Fruit fly (Drosophila melanogaster) ovary, adult (tissue): ENCODE data around the gene Sap30.

Source experiments
- CG17801 ChIP-seq: fragments of 200-800 bp; optimal IDR thresholded peaks from 2 replicates; lab custom pipeline; 2019; ENCODE audit warnings: missing biosample characterization, mild to moderate bottlenecking, missing genetic modification characterization, moderate library complexity; ENCODE audit not compliant: partially characterized antibody

The Sap30 gene

DNA sequence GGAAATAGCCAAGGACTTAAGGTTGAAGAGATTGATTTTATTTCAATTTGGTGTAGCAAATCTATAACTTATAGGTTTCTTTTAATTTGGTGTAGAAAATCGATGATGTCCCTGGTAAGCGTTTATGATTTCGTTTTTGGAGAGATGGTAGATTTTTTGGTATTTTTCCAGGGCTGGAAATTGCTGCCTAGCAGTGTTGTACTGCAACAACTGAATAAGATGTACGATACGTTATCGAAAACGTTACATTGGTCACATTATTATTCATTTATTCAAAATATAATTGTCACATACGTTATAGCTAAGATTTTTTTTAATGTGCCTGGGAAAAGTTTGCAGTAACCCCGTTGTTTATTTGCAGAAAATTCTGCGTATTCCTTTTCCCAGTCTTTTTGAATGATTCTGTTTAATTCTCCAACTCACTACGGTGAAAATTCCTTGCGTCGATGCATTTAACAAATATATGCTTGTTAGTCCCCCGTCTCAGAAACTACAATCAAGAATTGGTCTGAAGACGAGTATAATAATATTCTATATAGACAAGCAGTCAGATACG lies at the start of gene Sap30, which contains the start of gene CG9609:
Gene Sap30, plus strand, starts transcription at position 424 of the 556 bp plus-strand sequence.
Gene CG9609, minus strand, starts transcription at position 149 of the 556 bp plus-strand sequence.
- no peak for TF ChIP-seq CG17801

DNA sequence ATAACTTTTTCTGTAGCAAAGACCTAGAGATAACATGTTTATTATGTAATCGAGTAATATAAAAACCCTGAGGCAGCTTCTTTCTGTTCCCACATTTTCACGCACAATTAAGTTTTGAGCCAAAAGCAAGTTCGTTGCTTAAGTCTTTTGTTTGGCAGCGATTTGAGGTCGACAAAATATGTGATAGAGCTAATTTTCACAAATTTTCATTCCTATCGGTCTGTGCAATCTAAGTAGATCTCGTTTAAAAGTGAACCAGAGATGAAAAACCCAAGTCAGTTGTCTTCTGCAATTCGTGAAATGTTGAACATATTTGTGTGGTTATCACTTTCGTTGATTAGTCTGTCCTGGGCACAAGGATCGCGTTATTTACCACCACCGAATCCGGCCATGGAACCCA lies 49.2 kb upstream of the Sap30 start, which contains the start of gene TwdlZ:
Gene TwdlZ, plus strand, starts transcription at position 301 of the 400 bp plus-strand sequence.
- no peak for TF ChIP-seq CG17801

DNA sequence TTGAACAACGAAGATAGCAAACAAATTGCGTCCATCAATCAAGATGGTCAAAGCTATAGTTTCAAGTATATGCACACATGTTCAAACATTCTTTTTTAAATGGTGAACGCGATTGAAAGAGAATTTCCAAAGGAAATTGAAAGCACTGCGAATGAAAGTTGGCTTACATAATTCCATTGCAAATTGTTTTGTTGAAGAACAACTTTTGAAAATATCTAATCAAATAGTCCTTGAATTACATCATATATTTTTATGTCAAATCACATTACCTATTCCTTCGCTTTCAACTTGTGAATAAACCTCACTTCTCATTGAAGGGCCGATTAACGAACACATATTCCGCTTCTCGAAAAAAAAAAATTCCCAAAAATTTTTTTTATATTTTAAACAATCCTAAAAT lies 46.5 kb upstream of the Sap30 start, which contains the start of gene CG32568:
Gene CG32568, plus strand, starts transcription at position 301 of the 400 bp plus-strand sequence.
- TF ChIP-seq CG17801 = no peak

DNA sequence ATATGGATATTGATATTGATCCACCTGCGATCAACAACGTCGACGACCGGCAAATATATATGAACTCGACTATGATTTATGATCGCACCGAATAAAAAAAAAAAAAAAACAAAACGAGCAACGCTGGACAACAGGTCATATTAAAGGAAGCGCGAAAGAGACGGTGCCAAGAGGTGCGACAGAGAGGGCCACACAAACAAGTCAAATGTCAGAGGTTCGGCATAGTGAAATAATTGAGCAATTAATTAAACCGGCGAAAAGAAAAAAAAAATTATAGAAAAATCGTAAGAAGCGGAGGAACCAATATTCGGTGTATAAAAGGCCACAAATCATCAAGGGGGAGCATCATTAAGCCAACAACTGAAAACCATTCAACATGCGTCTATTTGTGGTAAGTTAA lies 44.5 kb upstream of the Sap30 start, which contains the start of gene Twdlalpha:
Gene Twdlalpha, plus strand, starts transcription at position 301 of the 400 bp plus-strand sequence.
- no peak for TF ChIP-seq CG17801

DNA sequence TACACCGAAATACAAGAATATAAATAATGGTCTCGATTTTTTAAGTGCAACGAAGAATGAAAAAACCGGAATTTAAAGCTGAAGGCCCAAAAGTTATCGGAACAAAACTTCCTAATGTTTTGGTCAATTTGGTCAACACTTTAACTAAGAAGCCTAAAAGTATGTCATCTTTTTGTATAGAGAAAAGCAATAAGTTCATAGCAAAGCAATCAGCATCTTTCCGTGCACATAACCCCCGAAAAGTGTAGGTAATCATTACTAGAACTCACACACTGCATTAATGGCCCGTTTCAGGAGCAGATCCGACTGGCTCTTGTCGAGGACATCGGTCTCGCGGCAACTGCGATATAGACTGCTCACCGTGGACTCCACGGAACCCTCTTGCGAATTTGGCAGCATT lies 42.7 kb upstream of the Sap30 start:
- TF ChIP-seq CG17801 = no peak

DNA sequence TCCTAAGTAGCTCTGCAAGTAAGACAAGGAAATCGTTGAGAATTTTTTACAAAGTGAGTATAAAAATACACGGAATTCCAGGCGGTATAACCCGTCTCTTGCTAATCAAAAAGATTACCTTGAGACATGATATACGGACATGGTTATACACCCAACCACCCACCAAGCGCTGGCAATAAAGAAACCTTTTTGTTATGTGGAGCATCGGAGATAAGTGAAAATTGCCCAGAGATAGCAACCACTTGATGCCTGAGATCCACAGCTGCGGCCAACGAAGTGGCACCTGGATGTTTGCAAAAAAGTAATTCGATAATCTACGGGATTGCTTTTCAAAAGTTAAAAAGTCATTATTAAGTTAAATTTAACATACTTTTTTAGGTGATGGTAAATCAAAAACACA lies 41.1 kb upstream of the Sap30 start:
- TF ChIP-seq CG17801 = no peak

DNA sequence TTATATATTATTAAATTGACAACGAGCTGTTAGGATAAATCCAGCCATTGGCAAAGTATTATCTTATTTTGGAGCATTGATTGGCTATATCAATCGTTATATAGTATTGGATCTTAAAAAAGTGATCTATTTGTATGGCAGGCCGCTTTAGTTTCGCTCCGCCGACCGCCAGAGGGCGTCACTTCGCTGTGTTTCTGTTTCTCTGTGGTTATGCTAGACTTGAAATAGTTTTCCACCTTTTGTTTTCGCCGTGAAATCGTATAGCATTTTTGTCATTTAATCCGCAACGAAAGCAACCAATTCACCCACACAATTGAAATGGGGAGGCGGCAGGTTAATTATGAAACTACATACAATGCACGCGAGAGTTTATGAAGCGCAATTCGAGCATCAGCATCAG lies 40.3 kb upstream of the Sap30 start:
- TF ChIP-seq CG17801 = no peak

DNA sequence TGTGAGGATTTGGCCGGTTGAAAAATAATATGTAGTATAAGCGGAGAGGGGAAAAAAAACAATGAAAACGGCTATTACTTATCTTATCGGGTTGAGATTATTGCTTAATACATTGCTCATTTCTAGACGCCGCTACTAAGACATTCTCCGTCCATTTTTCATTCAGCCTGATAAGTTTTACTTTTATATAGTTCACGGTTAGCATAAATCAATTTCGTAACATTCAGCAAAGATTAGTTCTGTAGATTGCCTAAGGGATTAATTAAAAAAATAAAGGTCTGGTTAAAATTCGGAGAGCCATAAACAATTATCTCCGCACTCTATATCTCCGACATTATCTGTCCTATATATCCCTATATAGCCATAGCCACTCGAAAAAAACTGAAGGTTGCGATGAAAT lies 39.6 kb upstream of the Sap30 start:
- TF ChIP-seq CG17801 = peak; percentile 19

DNA sequence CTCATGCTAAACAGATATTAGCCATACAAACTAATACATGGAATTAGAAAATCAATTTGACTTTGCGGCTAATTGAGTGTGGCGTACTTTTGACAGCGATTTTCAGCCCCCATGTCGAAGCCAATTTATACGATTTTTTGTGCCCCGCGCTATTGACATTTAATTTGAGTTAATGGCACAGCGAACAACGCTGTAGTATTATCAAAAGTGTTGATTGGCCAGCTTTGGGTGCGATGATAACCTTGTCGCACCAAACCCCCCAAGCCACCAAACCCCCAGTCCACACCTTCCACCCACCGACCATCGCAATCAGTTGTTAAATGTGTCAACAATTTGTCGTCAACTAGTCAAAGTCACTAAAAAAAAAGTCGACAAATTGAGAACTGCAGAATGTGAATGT lies 37.8 kb upstream of the Sap30 start:
- no peak for TF ChIP-seq CG17801

DNA sequence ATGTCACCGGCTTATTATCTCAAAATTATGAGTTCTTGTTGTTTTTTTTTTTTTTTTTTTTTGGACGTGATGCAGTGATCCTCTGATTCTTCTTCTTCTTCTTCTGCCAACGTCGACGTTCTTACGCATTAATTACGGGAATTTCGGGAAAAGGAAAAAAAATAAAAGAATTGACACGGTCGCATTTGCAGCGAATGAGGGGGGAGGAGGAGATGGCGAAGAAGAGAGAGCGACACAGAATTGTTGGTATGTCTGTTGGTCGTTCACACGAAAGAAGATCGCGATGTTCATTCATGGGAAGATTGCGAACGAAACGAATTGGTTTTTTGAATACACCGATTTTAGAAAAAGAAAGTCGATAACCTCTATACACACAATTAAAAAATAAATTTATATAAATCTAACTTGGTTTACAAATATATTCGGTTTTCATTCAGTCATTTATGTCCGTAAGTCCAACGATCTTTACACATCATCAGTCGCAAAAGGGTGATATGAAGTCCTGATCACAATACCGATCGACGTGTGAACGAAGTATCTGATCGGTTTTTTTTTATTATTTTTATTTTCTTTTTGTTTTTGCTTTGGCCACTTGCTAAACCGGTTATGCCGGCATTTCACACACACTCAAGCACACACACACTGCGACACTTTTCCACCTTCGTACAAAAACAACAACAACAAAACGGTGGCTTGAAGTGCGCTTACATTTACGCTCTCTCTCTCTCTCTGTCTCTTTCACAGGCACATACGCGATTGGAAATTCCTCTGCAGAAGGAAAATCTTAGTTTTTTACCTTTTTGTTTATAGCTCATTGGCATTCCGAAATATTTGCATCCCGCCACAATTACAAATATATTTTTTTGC lies 36.1 kb upstream of the Sap30 start:
- peak; percentile 94 for TF ChIP-seq CG17801

DNA sequence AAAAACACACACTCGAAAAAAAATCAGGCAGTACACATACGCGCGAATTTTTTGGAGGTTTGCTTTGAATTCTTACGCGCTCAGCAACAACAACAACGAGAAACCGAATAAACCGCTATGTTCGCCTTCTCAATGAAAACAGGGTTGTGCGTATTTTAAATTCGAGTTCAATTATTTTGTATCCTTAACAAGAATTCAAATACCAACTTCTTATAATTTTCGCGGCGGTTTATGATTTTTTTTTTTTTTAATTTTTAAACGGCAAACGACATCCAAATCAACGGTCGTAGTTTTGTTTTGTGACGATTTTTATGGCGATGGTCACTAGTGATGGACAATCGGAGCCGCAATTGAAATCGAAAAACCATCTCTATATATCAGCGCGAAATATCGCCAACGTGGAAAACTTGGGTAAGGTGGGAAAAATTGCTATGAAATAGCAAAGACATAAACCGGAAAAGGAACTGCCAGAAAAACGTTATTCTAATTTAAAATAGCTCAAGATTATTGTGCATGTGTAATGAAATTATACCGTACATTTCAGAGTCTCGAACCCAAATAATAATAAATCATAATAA lies 35.4 kb upstream of the Sap30 start, which contains the start of gene goe:
Gene goe, minus strand, starts transcription at position 332 of the 578 bp plus-strand sequence.
- peak; percentile 23 for TF ChIP-seq CG17801

DNA sequence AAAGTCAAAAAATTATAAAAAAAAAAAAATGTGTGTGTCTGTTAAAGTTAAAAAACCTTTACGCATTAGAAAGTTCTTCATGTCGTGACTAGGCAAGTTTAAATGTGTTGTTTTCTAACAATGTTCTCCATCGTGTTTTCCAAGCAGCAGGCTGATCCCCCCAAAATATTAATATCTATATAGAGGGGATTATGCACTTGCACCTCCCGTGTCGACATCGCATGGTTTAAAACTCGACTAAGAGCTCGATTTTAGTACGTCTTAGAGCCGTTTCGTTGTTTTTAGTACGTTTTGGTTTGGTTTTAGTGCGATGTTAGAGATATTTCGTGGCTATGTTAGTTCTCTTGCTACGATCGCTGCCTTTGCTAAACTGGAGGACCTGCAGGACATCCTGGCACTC lies 34.0 kb upstream of the Sap30 start:
- TF ChIP-seq CG17801 = no peak

DNA sequence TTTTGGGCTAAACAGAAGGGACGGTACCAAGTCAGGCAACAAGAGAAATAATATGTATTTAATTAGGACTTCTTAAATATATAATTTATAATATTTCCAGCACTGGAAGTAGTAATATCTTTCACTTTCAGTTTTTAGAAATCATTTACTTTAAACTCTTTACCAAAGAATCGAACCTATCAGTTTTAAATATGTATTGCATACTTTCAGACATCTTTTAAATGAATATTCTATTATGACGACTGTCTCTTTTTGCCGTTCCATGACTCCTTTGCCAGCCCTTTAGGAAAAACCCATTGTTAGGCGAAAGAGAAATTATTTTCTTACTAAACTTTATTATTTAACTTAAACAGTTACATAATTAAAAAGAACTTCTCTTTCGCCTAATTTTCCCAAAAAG lies 29.4 kb upstream of the Sap30 start:
- no peak for TF ChIP-seq CG17801

DNA sequence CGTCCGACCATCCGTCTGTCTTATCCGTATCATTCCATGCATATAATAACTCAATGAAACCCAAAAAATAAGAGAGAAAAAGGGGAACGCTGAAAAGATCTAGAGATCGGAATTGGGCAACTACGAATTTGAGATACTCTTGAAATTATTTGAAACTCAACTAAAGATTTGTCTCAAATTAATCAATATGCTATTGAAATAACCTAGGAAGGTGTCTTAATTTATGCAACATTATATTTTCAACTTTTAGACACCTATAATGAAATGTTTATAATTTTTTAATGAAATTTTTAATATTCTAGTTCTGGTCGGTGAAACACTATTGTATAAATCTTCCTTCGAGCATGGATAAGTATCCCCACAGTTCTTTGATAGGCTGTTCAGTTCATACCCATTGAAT lies 26.5 kb upstream of the Sap30 start:
- no peak for TF ChIP-seq CG17801

DNA sequence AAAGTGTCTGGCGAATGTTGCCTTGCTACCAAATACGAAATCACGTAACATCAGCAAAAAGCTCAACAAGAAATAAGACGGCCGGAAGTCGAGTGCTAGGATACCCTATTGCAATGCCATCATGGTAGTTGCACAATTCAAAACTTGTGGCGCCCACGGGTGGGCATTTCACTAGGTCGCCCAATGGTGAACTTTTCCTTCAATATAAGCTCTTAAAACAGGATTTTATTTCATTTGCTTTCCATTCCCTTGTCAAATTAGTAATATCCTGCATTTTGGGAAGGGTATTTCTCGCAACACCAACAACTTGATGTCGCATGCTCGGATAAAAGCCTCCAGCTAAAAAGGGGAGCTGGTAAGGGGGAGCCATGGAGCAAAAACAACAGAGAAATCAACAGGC lies 25.6 kb upstream of the Sap30 start:
- TF ChIP-seq CG17801 = no peak

DNA sequence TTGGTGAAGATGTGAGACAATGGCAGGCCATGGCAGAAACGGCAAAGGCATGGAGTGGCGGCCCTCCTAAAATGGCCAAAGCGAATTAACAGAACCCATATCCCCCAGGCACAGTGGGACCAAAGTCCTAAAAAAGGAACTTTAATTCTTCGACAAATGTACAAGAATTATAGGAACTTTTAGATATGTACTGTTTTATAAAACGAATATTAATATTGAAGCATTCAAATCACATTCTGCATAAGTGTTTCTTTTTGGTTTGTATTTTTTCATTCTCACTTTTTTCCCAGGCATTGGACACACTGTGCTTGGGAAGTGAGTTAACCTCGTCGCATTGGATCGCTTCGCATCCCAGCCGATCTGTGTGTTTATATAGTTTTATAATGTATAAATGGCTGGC lies 22.1 kb upstream of the Sap30 start:
- no peak for TF ChIP-seq CG17801

DNA sequence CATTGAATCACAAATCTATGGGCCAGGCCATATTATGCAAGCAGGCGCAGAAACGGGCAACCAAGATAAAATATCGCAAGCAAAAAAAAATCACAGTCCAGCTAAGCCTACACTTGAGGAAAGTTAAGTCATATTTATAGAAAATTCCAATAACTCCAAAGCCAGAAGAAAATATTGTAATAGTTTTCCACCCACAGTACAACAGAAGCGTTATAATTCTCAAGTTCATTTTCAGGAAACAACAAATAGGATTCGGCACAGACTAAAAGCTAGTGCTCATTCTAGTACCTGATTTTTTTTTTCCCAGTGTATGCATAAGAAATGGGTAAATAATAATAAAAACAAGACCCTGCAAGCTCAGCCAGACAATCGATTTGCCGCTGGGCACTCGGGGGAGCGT lies 21.3 kb upstream of the Sap30 start:
- TF ChIP-seq CG17801 = no peak
